Fruit fly (Drosophila melanogaster): ENCODE data around the gene CG45065.

CG45065 gene

dm6 chrX:14827643-14828042, 54.7 kb downstream of the CG45065 start:
- TF ChIP-seq CG17806 (tag; optimal IDR thresholded peaks at IDR 0.05) (no peak), CG14655 (GFP tag; optimal IDR thresholded peaks at IDR 0.05) (no peak)

- TF ChIP-seq CG8159 (tag; optimal IDR thresholded peaks at IDR 0.05) (no peak), Pif1A (GFP tag; optimal IDR thresholded peaks at IDR 0.05) (no peak), EcR (GFP tag; optimal IDR thresholded peaks at IDR 0.05) (no peak), CG34367 (tag; optimal IDR thresholded peaks at IDR 0.05) (no peak), CG4496 (GFP tag; IDR thresholded peaks at IDR 0.05) (peak; percentile 57; the same call in 2 of the 3 replicates), CG15710 (tag; optimal IDR thresholded peaks at IDR 0.05) (no peak), CG12605 (GFP tag; IDR thresholded peaks at IDR 0.05) (peak; percentile 31; the same call in 1 of the 2 replicates), Ets98B (GFP tag; IDR thresholded peaks at IDR 0.05) (peak; percentile 63), Pif1B (GFP tag; optimal IDR thresholded peaks at IDR 0.05) (peak; percentile 8), CG32121 (GFP tag; IDR thresholded peaks at IDR 0.05) (0 out of 2 replicates have a peak, but pooled peaks have one; percentile 14)
Measured at dm6 chrX:14825922-14826617, 56.3 kb downstream of the CG45065 start, which contains the start of gene rut. Gene rut, minus strand, starts transcription at chrX:14826073.

- no peak for TF ChIP-seq CG12605 (GFP tag; IDR thresholded peaks at IDR 0.05)
- TF ChIP-seq CG32121 (GFP tag; IDR thresholded peaks at IDR 0.05) = no peak
- TF ChIP-seq Pif1B (GFP tag; optimal IDR thresholded peaks at IDR 0.05) = no peak
- no peak for TF ChIP-seq D1 (tag; optimal IDR thresholded peaks at IDR 0.05)
- TF ChIP-seq CG10348 (GFP tag; IDR thresholded peaks at IDR 0.05) = no peak
Measured at dm6 chrX:14825470-14825787, 57.0 kb downstream of the CG45065 start.

All from whole organism, pupa.